Fruit fly (Drosophila melanogaster): Measurements from ENCODE around the gene slx1.

dm6 chr3R:4649880-4650493 lies 8.2 kb downstream of the slx1 start:
- no peak for TF ChIP-seq CG5204 (GFP tag; optimal IDR thresholded peaks at IDR 0.05)
- TF ChIP-seq Mnt (GFP tag; optimal IDR thresholded peaks at IDR 0.05): peak; percentile 86
- TF ChIP-seq cnc (optimal IDR thresholded peaks at IDR 0.05): no peak
- TF ChIP-seq Hr96 (GFP tag; optimal IDR thresholded peaks at IDR 0.05): no peak
- TF ChIP-seq CG33017 (tag; optimal IDR thresholded peaks at IDR 0.05): no peak
- no peak for TF ChIP-seq Clk (GFP tag; optimal IDR thresholded peaks at IDR 0.05)
- no peak for TF ChIP-seq toe (GFP tag; optimal IDR thresholded peaks at IDR 0.05)
- TF ChIP-seq CG7101 (tag; optimal IDR thresholded peaks at IDR 0.05): no peak
- TF ChIP-seq bab1 (GFP tag; optimal IDR thresholded peaks at IDR 0.05): no peak

Data from whole organism, adult.